Fruit fly (Drosophila melanogaster) whole organism, embryonic: ENCODE measurements around the gene CG6527.
A peak's percentile ranks its signal among the peaks of the same experiment; 100 is the strongest.

Source experiments
- C15 ChIP-seq: fragments of 200-800 bp; sonication (Bioruptor generic); IDR thresholded peaks from 3 replicates; pipeline ENCODE4 v1.3.6; 2022; ENCODE audit warnings: missing biosample characterization, missing genetic modification characterization
- CG13894 ChIP-seq: fragments of 200-800 bp; sonication (Bioruptor generic); optimal IDR thresholded peaks from 3 replicates; lab custom pipeline; 2018; ENCODE audit warnings: missing biosample characterization, mild to moderate bottlenecking, missing genetic modification characterization, moderate library complexity
- CG1529 ChIP-seq: fragments of 200-800 bp; sonication (Bioruptor generic); optimal IDR thresholded peaks from 3 replicates; lab custom pipeline; 2018; ENCODE audit warnings: missing biosample characterization, missing genetic modification characterization
- CG1832 ChIP-seq: fragments of 200-800 bp; sonication (Bioruptor generic); optimal IDR thresholded peaks from 2 replicates; lab custom pipeline; 2017; ENCODE audit warnings: missing biosample characterization, mild to moderate bottlenecking, missing genetic modification characterization, inconsistent platforms
- CG18476 ChIP-seq: fragments of 200-800 bp; sonication (Bioruptor generic); optimal IDR thresholded peaks from 2 replicates; lab custom pipeline; 2016; ENCODE audit warnings: missing biosample characterization, mild to moderate bottlenecking, missing genetic modification characterization
- CG31441 ChIP-seq: fragments of 200-800 bp; sonication (Bioruptor generic); IDR thresholded peaks from 2 replicates; pipeline ENCODE4 v1.3.6; 2022; ENCODE audit warnings: missing biosample characterization, missing genetic modification characterization
- CG3407 ChIP-seq: fragments of 200-800 bp; sonication (Bioruptor generic); optimal IDR thresholded peaks from 2 replicates; lab custom pipeline; 2018; ENCODE audit warnings: missing biosample characterization, mild to moderate bottlenecking, missing genetic modification characterization
- CG3995 ChIP-seq: fragments of 200-800 bp; sonication (Bioruptor generic); optimal IDR thresholded peaks from 3 replicates; lab custom pipeline; 2016; ENCODE audit warnings: missing biosample characterization, missing genetic modification characterization
- CG4328 ChIP-seq: fragments of 200-800 bp; sonication (Bioruptor generic); optimal IDR thresholded peaks from 3 replicates; lab custom pipeline; 2017; ENCODE audit warnings: missing biosample characterization, missing genetic modification reagents, missing genetic modification characterization
- CG7963 ChIP-seq: fragments of 200-800 bp; sonication (Bioruptor generic); IDR thresholded peaks from 3 replicates; pipeline ENCODE4 v1.3.6; 2022; ENCODE audit warnings: missing biosample characterization, missing genetic modification characterization; ENCODE audit not compliant: partially characterized antibody
- CG8944 ChIP-seq: fragments of 200-800 bp; sonication (Bioruptor generic); optimal IDR thresholded peaks from 3 replicates; lab custom pipeline; 2016; ENCODE audit warnings: missing biosample characterization, missing genetic modification characterization
- CkIIα-i1 ChIP-seq: fragments of 200-800 bp; sonication (Bioruptor generic); IDR thresholded peaks from 2 replicates; pipeline ENCODE4 v1.3.6; 2022; ENCODE audit warnings: missing biosample characterization, missing genetic modification characterization
- Deaf1 ChIP-seq: fragments of 200-800 bp; optimal IDR thresholded peaks from 3 replicates; lab custom pipeline; 2019; ENCODE audit warnings: missing biosample characterization, mild to moderate bottlenecking, missing genetic modification characterization, moderate library complexity
- Dip3 ChIP-seq: fragments of 200-800 bp; sonication (Bioruptor generic); optimal IDR thresholded peaks from 3 replicates; lab custom pipeline; 2016; ENCODE audit warnings: missing biosample characterization, missing genetic modification characterization
- Drgx ChIP-seq: fragments of 200-800 bp; sonication (Bioruptor generic); IDR thresholded peaks from 2 replicates; pipeline ENCODE4 v1.3.6; 2022; ENCODE audit warnings: missing biosample characterization, missing genetic modification characterization
- H2.0 ChIP-seq: fragments of 200-800 bp; sonication (Bioruptor generic); IDR thresholded peaks from 2 replicates; pipeline ENCODE4 v1.3.6; 2022; ENCODE audit warnings: missing biosample characterization, missing genetic modification characterization
- Lim3 ChIP-seq: fragments of 200-800 bp; sonication (Bioruptor generic); IDR thresholded peaks from 2 replicates; pipeline ENCODE4 v1.3.6; 2022; ENCODE audit warnings: missing biosample characterization, missing genetic modification characterization
- Mad ChIP-seq: fragments of 200-800 bp; sonication (Bioruptor generic); optimal IDR thresholded peaks from 2 replicates; lab custom pipeline; 2016; ENCODE audit warnings: missing biosample characterization, missing genetic modification characterization
- Med ChIP-seq: fragments of 200-800 bp; sonication (Bioruptor generic); peaks from one replicate; lab custom pipeline; 2016; ENCODE audit warnings: missing biosample characterization, missing genetic modification characterization, mild to moderate bottlenecking, inconsistent platforms, moderate library complexity
- NK7.1 ChIP-seq: fragments of 200-800 bp; sonication (Bioruptor generic); optimal IDR thresholded peaks from 3 replicates; lab custom pipeline; 2016; ENCODE audit warnings: missing biosample characterization, missing genetic modification characterization
- Nf-YA ChIP-seq: fragments of 200-800 bp; sonication (Bioruptor generic); IDR thresholded peaks from 2 replicates; pipeline ENCODE4 v1.3.6; 2022; ENCODE audit warnings: missing biosample characterization, missing genetic modification characterization
- Poxn ChIP-seq: fragments of 200-800 bp; sonication (Bioruptor generic); IDR thresholded peaks from 2 replicates; pipeline ENCODE4 v1.3.6; 2022; ENCODE audit warnings: missing biosample characterization, missing genetic modification characterization
- Ravus ChIP-seq: fragments of 200-800 bp; sonication (Bioruptor generic); IDR thresholded peaks from 2 replicates; pipeline ENCODE4 v1.3.6; 2022; ENCODE audit warnings: missing biosample characterization, missing genetic modification characterization
- TFAM ChIP-seq: fragments of 200-800 bp; sonication (Bioruptor generic); optimal IDR thresholded peaks from 2 replicates; lab custom pipeline; 2017; ENCODE audit warnings: missing biosample characterization, missing genetic modification characterization, inconsistent platforms
- Trl ChIP-seq, 3 experiments: fragments of >200 bp in 2 of 3; fragments of 200-800 bp in 1 of 3; sonication (Bioruptor generic) in 1 of 3; optimal IDR thresholded peaks; 2 replicates in 1 of 3; 3 replicates in 2 of 3; lab custom pipeline; 2016 to 2017; ENCODE audit warnings: missing biosample characterization in 1 of 3, missing genetic modification characterization in 1 of 3
- Xrp1 ChIP-seq: fragments of 200-800 bp; sonication (Bioruptor generic); IDR thresholded peaks from 2 replicates; pipeline ENCODE4 v1.3.6; 2022; ENCODE audit warnings: missing biosample characterization, missing genetic modification characterization
- bab2 ChIP-seq: fragments of 200-800 bp; sonication (Bioruptor generic); optimal IDR thresholded peaks from 2 replicates; lab custom pipeline; 2016; ENCODE audit warnings: missing biosample characterization, missing genetic modification characterization
- chinmo ChIP-seq: fragments of 200-800 bp; sonication (Bioruptor generic); IDR thresholded peaks from 4 replicates; pipeline ENCODE4 v1.3.6; 2022; ENCODE audit warnings: missing biosample characterization, missing genetic modification characterization; ENCODE audit not compliant: partially characterized antibody
- croc ChIP-seq: fragments of 200-800 bp; sonication (Bioruptor generic); conservative IDR thresholded peaks from 3 replicates; pipeline ENCODE4 v1.3.6; 2022; ENCODE audit warnings: missing biosample characterization, missing genetic modification characterization
- crol ChIP-seq: fragments of 200-800 bp; sonication (Bioruptor generic); IDR thresholded peaks from 2 replicates; pipeline ENCODE4 v1.3.6; 2022; ENCODE audit warnings: missing biosample characterization, missing genetic modification characterization
- dm ChIP-seq: fragments of 200-800 bp; sonication (Bioruptor generic); optimal IDR thresholded peaks from 3 replicates; lab custom pipeline; 2016; ENCODE audit warnings: missing biosample characterization, missing genetic modification characterization
- dysf ChIP-seq: fragments of 200-800 bp; sonication (Bioruptor generic); IDR thresholded peaks from 3 replicates; pipeline ENCODE4 v1.3.6; 2022; ENCODE audit warnings: missing biosample characterization, missing genetic modification characterization
- en ChIP-seq: fragments of 200-800 bp; sonication (Bioruptor generic); optimal IDR thresholded peaks from 2 replicates; lab custom pipeline; 2016; ENCODE audit warnings: missing biosample characterization, missing genetic modification characterization
- ewg ChIP-seq: fragments of 200-800 bp; sonication (Bioruptor generic); optimal IDR thresholded peaks from 3 replicates; lab custom pipeline; 2017; ENCODE audit warnings: mild to moderate bottlenecking, missing biosample characterization, missing genetic modification reagents, missing genetic modification characterization
- ftz-f1 ChIP-seq: fragments of 200-800 bp; sonication (Bioruptor generic); optimal IDR thresholded peaks from 2 replicates; lab custom pipeline; 2016; ENCODE audit warnings: missing biosample characterization, missing genetic modification characterization
- gt ChIP-seq: fragments of 200-800 bp; sonication (Bioruptor generic); IDR thresholded peaks from 2 replicates; pipeline ENCODE4 v1.3.6; 2022; ENCODE audit warnings: missing biosample characterization, missing genetic modification characterization
- jing ChIP-seq: fragments of 200-800 bp; sonication (Bioruptor generic); optimal IDR thresholded peaks from 2 replicates; lab custom pipeline; 2018; ENCODE audit warnings: missing biosample characterization, mild to moderate bottlenecking, missing genetic modification characterization
- nerfin-2 ChIP-seq: fragments of 200-800 bp; sonication (Bioruptor generic); IDR thresholded peaks from 2 replicates; pipeline ENCODE4 v1.3.6; 2022; ENCODE audit warnings: missing biosample characterization, missing genetic modification characterization; ENCODE audit not compliant: partially characterized antibody
- nom ChIP-seq: fragments of 200-800 bp; sonication (Bioruptor generic); optimal IDR thresholded peaks from 2 replicates; lab custom pipeline; 2017; ENCODE audit warnings: missing biosample characterization, missing genetic modification characterization, mild to moderate bottlenecking, moderate library complexity, missing genetic modification reagents
- oc ChIP-seq: fragments of 200-800 bp; sonication (Bioruptor generic); optimal IDR thresholded peaks from 2 replicates; lab custom pipeline; 2018; ENCODE audit warnings: missing biosample characterization, mild to moderate bottlenecking, missing genetic modification characterization, moderate library complexity
- otp ChIP-seq: fragments of 200-800 bp; sonication (Bioruptor generic); IDR thresholded peaks from 3 replicates; pipeline ENCODE4, ENCODE4 v1.3.6; 2022; ENCODE audit warnings: missing biosample characterization, missing genetic modification characterization
- pb ChIP-seq: fragments of 200-800 bp; sonication (Bioruptor generic); optimal IDR thresholded peaks from 3 replicates; lab custom pipeline; 2016; ENCODE audit warnings: missing biosample characterization, missing genetic modification characterization
- peb ChIP-seq: fragments of 200-800 bp; sonication (Bioruptor generic); IDR thresholded peaks from 2 replicates; pipeline ENCODE4 v1.3.6; 2022; ENCODE audit warnings: missing biosample characterization, missing genetic modification characterization
- row ChIP-seq: fragments of 200-800 bp; sonication (Bioruptor generic); IDR thresholded peaks from 3 replicates; pipeline ENCODE4 v1.3.6; 2022; ENCODE audit warnings: missing biosample characterization, missing genetic modification characterization
- sens ChIP-seq: fragments of 200-800 bp; sonication (Bioruptor generic); peaks from one replicate; lab custom pipeline; 2016; ENCODE audit warnings: missing biosample characterization, missing genetic modification characterization
- sens-2 ChIP-seq: fragments of 200-800 bp; sonication (Bioruptor generic); IDR thresholded peaks from 2 replicates; pipeline ENCODE4 v1.3.6; 2022; ENCODE audit warnings: missing biosample characterization, missing genetic modification characterization
- sima ChIP-seq: fragments of 200-800 bp; sonication (Bioruptor generic); optimal IDR thresholded peaks from 2 replicates; lab custom pipeline; 2016; ENCODE audit warnings: missing biosample characterization, missing genetic modification characterization
- sr ChIP-seq: fragments of 200-800 bp; sonication (Bioruptor generic); IDR thresholded peaks from 3 replicates; pipeline ENCODE4 v1.3.6; 2022; ENCODE audit warnings: missing biosample characterization, missing genetic modification characterization
- stc ChIP-seq: fragments of 200-800 bp; sonication (Bioruptor generic); IDR thresholded peaks from 2 replicates; pipeline ENCODE4 v1.3.6; 2022; ENCODE audit warnings: missing biosample characterization, missing genetic modification characterization
- sug ChIP-seq: fragments of 200-800 bp; optimal IDR thresholded peaks from 2 replicates; lab custom pipeline; 2019; ENCODE audit warnings: missing biosample characterization, mild to moderate bottlenecking, missing genetic modification characterization, moderate library complexity
- tap ChIP-seq: fragments of 200-800 bp; optimal IDR thresholded peaks from 3 replicates; lab custom pipeline; 2019; ENCODE audit warnings: missing biosample characterization, mild to moderate bottlenecking, missing genetic modification characterization, moderate library complexity
- tio ChIP-seq: fragments of 200-800 bp; sonication (Bioruptor generic); optimal IDR thresholded peaks from 2 replicates; lab custom pipeline; 2017; ENCODE audit warnings: missing biosample characterization, missing genetic modification characterization, inconsistent platforms
- toy ChIP-seq: fragments of 200-800 bp; sonication (Bioruptor generic); IDR thresholded peaks from 2 replicates; pipeline ENCODE4 v1.3.6; 2022; ENCODE audit warnings: missing biosample characterization, missing genetic modification characterization

CG6527 gene

dm6 chr3L:10521624-10522023 is 37.3 kb downstream of the CG6527 start:
- TF ChIP-seq CG3995 (GFP tag; lab: Kevin White, UChicago) = no peak
- TF ChIP-seq sug (tag; lab: Kevin White, UChicago) = no peak
- no peak for TF ChIP-seq Ravus
- TF ChIP-seq stc = peak; percentile 28; the same call in 1 of the 2 replicates
- peak; percentile 41 for TF ChIP-seq CG1832 (GFP tag; lab: Kevin White, UChicago)
- TF ChIP-seq row (GFP tag; lab: Robert Waterston, UW) = no peak
- peak; percentile 17 for TF ChIP-seq Deaf1 (tag; lab: Kevin White, UChicago)
- peak; percentile 51; the same call in 1 of the 3 replicates for TF ChIP-seq sr (GFP tag; lab: Robert Waterston, UW)
- TF ChIP-seq sens = peak; percentile 2
- peak; percentile 41 for TF ChIP-seq CG18476 (GFP tag; lab: Kevin White, UChicago)
- TF ChIP-seq oc (tag; lab: Kevin White, UChicago) = peak; percentile 30
- no peak for TF ChIP-seq dm
- TF ChIP-seq sima (GFP tag; lab: Kevin White, UChicago) = no peak
- no peak for TF ChIP-seq Poxn
- TF ChIP-seq bab2 (GFP tag; lab: Kevin White, UChicago) = no peak
- TF ChIP-seq Med = peak; percentile 33
- no peak for TF ChIP-seq ftz-f1
- peak; percentile 77 for TF ChIP-seq crol (GFP tag; lab: Robert Waterston, UW)
- no peak for TF ChIP-seq tio
- no peak for TF ChIP-seq NK7.1
- TF ChIP-seq Trl (optimal IDR thresholded peaks at IDR 0.05; lab: Kevin White, UChicago) = peak; percentile 23 to 35
- TF ChIP-seq Trl (GFP tag; optimal IDR thresholded peaks at IDR 0.05; lab: Kevin White, UChicago) = no peak
- no peak for TF ChIP-seq pb (GFP tag; lab: Kevin White, UChicago)
- TF ChIP-seq Drgx (GFP tag; lab: Robert Waterston, UW) = peak; percentile 54
- no peak for TF ChIP-seq CG7963 (GFP tag; lab: Robert Waterston, UW)
- 0 out of 4 replicates have a peak, but pooled peaks have one; percentile 24 for TF ChIP-seq chinmo
- TF ChIP-seq C15 (GFP tag; lab: Robert Waterston, UW) = no peak

- TF ChIP-seq nom (GFP tag; lab: Kevin White, UChicago) (no peak), Mad (GFP tag; lab: Kevin White, UChicago) (peak; percentile 72), en (GFP tag; lab: Kevin White, UChicago) (peak; percentile 73), dysf (0 out of 3 replicates have a peak, but pooled peaks have one; percentile 18), CG8944 (GFP tag; lab: Kevin White, UChicago) (peak; percentile 79), H2.0 (no peak), Lim3 (GFP tag; lab: Robert Waterston, UW) (no peak), TFAM (GFP tag; lab: Kevin White, UChicago) (peak; percentile 87), Xrp1 (GFP tag; lab: Robert Waterston, UW) (peak; percentile 91), Nf-YA (peak; percentile 81), CkIIα-i1 (GFP tag; lab: Robert Waterston, UW) (no peak), CG1529 (GFP tag; lab: Kevin White, UChicago) (peak; percentile 82), jing (GFP tag; lab: Kevin White, UChicago) (peak; percentile 59), croc (GFP tag; lab: Robert Waterston, UW) (peak; percentile 37; the same call in 2 of the 3 replicates), toy (GFP tag; lab: Robert Waterston, UW) (no peak), CG13894 (tag; lab: Kevin White, UChicago) (no peak), CG31441 (GFP tag; lab: Robert Waterston, UW) (peak; percentile 80), ewg (peak; percentile 69), CG4328 (GFP tag; lab: Kevin White, UChicago) (peak; percentile 62), Dip3 (GFP tag; lab: Kevin White, UChicago) (peak; percentile 46), peb (GFP tag; lab: Robert Waterston, UW) (no peak), gt (GFP tag; lab: Robert Waterston, UW) (no peak), tap (peak; percentile 58), nerfin-2 (no peak), stc (peak; percentile 66; the same call in 1 of the 2 replicates), sens-2 (GFP tag; lab: Robert Waterston, UW) (peak; percentile 59), CG3407 (GFP tag; lab: Kevin White, UChicago) (peak; percentile 94), otp (GFP tag; lab: Robert Waterston, UW) (peak; percentile 92)
Observed at dm6 chr3L:10518945-10519344, 39.9 kb downstream of the CG6527 start.
